Fruit fly (Drosophila melanogaster): ENCODE data around the gene CG34132.

DNA sequence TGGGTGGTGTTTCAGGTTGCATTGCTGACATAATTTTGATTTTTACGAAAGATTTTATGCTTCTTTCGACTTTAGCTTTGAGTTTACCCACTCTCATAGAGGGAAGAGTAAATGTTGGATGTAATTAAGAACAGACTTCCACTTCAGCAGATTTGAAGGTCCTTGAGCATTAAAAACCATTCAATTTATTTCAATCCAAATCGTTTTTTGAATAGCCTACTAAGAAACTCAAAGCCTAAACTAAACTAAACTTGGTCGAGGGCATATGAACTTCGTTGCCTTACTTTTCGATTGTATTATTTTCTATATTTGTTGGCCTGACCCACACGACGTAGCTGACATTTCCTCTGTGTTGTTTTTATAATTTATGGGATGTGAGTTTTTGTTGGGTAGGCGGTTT, 27.6 kb downstream of the CG34132 start:
- TF ChIP-seq pan (optimal IDR thresholded peaks at IDR 0.05) (no peak), psq (optimal IDR thresholded peaks at IDR 0.05) (no peak), CG8478 (optimal IDR thresholded peaks at IDR 0.05) (no peak), EcR (GFP tag; optimal IDR thresholded peaks at IDR 0.05) (no peak), usp (GFP tag; optimal IDR thresholded peaks at IDR 0.05) (no peak)
